Fruit fly (Drosophila melanogaster) Kc167 (cell line): ENCODE results near the gene TpnC73F.

Experiments
- Myc ChIP-seq: fragments of >200 bp; optimal IDR thresholded peaks from 2 replicates; lab custom pipeline; 2017; ENCODE audit warnings: missing external identifiers
- Sin3A ChIP-seq: fragments of >200 bp; optimal IDR thresholded peaks from 2 replicates; lab custom pipeline; 2018; ENCODE audit warnings: missing external identifiers
- h ChIP-seq: fragments of >200 bp; optimal IDR thresholded peaks from 3 replicates; lab custom pipeline; 2018; ENCODE audit warnings: missing external identifiers
- insv ChIP-seq: fragments of >200 bp; optimal IDR thresholded peaks from 3 replicates; lab custom pipeline; 2018; ENCODE audit warnings: missing external identifiers
- psq ChIP-seq: fragments of >200 bp; optimal IDR thresholded peaks from 2 replicates; lab custom pipeline; 2017; ENCODE audit warnings: missing external identifiers
- ttk ChIP-seq: sonication (Bioruptor generic); optimal IDR thresholded peaks from 2 replicates; lab custom pipeline; 2017; ENCODE audit warnings: missing external identifiers

The TpnC73F gene

dm6 chr3L:17051472-17051871 lies 5.6 kb downstream of the TpnC73F start:
- no peak for TF ChIP-seq Myc (lab: Kevin White, UChicago)
- TF ChIP-seq psq (lab: Kevin White, UChicago) = no peak
- no peak for TF ChIP-seq h (lab: Kevin White, UChicago)
- no peak for TF ChIP-seq ttk

- TF ChIP-seq h (lab: Kevin White, UChicago) = no peak
- TF ChIP-seq Sin3A (lab: Kevin White, UChicago) = no peak
- TF ChIP-seq Myc (lab: Kevin White, UChicago) = no peak
- TF ChIP-seq insv (lab: Kevin White, UChicago) = no peak
- no peak for TF ChIP-seq ttk
- no peak for TF ChIP-seq psq (lab: Kevin White, UChicago)
Measured at dm6 chr3L:17052388-17052905, 6.6 kb downstream of the TpnC73F start.

dm6 chr3L:17053932-17054331 lies 8.1 kb downstream of the TpnC73F start:
- TF ChIP-seq ttk (no peak), Myc (lab: Kevin White, UChicago) (no peak), h (lab: Kevin White, UChicago) (no peak), Sin3A (lab: Kevin White, UChicago) (no peak), psq (lab: Kevin White, UChicago) (no peak), insv (lab: Kevin White, UChicago) (no peak)

dm6 chr3L:17055467-17055877 lies 9.6 kb downstream of the TpnC73F start, which contains the start of gene CG7724:
Gene CG7724 (plus strand): TSS chr3L:17055613.
- TF ChIP-seq ttk = no peak
- TF ChIP-seq insv (lab: Kevin White, UChicago) = no peak
- TF ChIP-seq h (lab: Kevin White, UChicago) = no peak
- no peak for TF ChIP-seq psq (lab: Kevin White, UChicago)
- no peak for TF ChIP-seq Sin3A (lab: Kevin White, UChicago)
- TF ChIP-seq Myc (lab: Kevin White, UChicago) = no peak

- TF ChIP-seq insv (lab: Kevin White, UChicago) (no peak), Myc (lab: Kevin White, UChicago) (no peak), Sin3A (lab: Kevin White, UChicago) (no peak), psq (lab: Kevin White, UChicago) (no peak), h (lab: Kevin White, UChicago) (no peak), ttk (no peak)
Measured at dm6 chr3L:17077273-17077672, 31.4 kb downstream of the TpnC73F start.
